Fruit fly (Drosophila melanogaster) whole organism, embryonic: ENCODE data around the gene tth.

Experiments used
- Asciz ChIP-seq: fragments of 200-800 bp; sonication (Bioruptor generic); optimal IDR thresholded peaks from 2 replicates; lab custom pipeline; 2017; ENCODE audit warnings: missing biosample characterization, mild to moderate bottlenecking, missing genetic modification characterization, missing genetic modification reagents
- Bteb2 ChIP-seq: fragments of 200-800 bp; sonication (Bioruptor generic); optimal IDR thresholded peaks from 2 replicates; lab custom pipeline; 2016; ENCODE audit warnings: missing biosample characterization, missing genetic modification characterization
- CG11093 ChIP-seq: fragments of 200-800 bp; sonication (Bioruptor generic); IDR thresholded peaks from 3 replicates; pipeline ENCODE4 v1.3.6; 2022; ENCODE audit warnings: missing biosample characterization, missing genetic modification characterization
- CG11247 ChIP-seq: fragments of 200-800 bp; sonication (Bioruptor generic); IDR thresholded peaks from 2 replicates; pipeline ENCODE4 v1.3.6; 2022; ENCODE audit warnings: missing biosample characterization, missing genetic modification characterization
- CG11398 ChIP-seq: fragments of 200-800 bp; sonication (Bioruptor generic); optimal IDR thresholded peaks from 2 replicates; lab custom pipeline; 2016; ENCODE audit warnings: missing biosample characterization, missing genetic modification characterization
- CG11560 ChIP-seq: fragments of 200-800 bp; sonication (Bioruptor generic); IDR thresholded peaks from 3 replicates; pipeline ENCODE4 v1.3.6; 2022; ENCODE audit warnings: missing biosample characterization, missing genetic modification characterization
- CG11723 ChIP-seq: fragments of 200-800 bp; sonication (Bioruptor generic); optimal IDR thresholded peaks from 2 replicates; lab custom pipeline; 2017; ENCODE audit warnings: missing biosample characterization, mild to moderate bottlenecking, missing genetic modification characterization
- CG12236 ChIP-seq: fragments of 200-800 bp; sonication (Bioruptor generic); optimal IDR thresholded peaks from 2 replicates; lab custom pipeline; 2016; ENCODE audit warnings: missing biosample characterization, missing genetic modification characterization
- CG12659 ChIP-seq: fragments of 200-800 bp; sonication (Bioruptor generic); optimal IDR thresholded peaks from 3 replicates; lab custom pipeline; 2017; ENCODE audit warnings: mild to moderate bottlenecking, missing biosample characterization, missing genetic modification reagents, missing genetic modification characterization
- CG13424 ChIP-seq: fragments of 200-800 bp; sonication (Bioruptor generic); optimal IDR thresholded peaks from 2 replicates; lab custom pipeline; 2019; ENCODE audit warnings: missing biosample characterization, mild to moderate bottlenecking, missing genetic modification characterization, moderate library complexity
- CG18599 ChIP-seq: fragments of 200-800 bp; sonication (Bioruptor generic); optimal IDR thresholded peaks from 3 replicates; lab custom pipeline; 2017; ENCODE audit warnings: missing biosample characterization, missing genetic modification characterization, mild to moderate bottlenecking, moderate library complexity, missing genetic modification reagents
- CG30403 ChIP-seq: fragments of 200-800 bp; sonication (Bioruptor generic); optimal IDR thresholded peaks from 3 replicates; lab custom pipeline; 2016; ENCODE audit warnings: missing biosample characterization, missing genetic modification characterization
- CG33213 ChIP-seq: fragments of 200-800 bp; sonication (Bioruptor generic); optimal IDR thresholded peaks from 3 replicates; lab custom pipeline; 2016; ENCODE audit warnings: missing biosample characterization, missing genetic modification characterization
- CG42726 ChIP-seq: fragments of 200-800 bp; sonication (Bioruptor generic); IDR thresholded peaks from 2 replicates; pipeline ENCODE4 v1.3.6; 2022; ENCODE audit warnings: missing biosample characterization, missing genetic modification characterization; ENCODE audit not compliant: partially characterized antibody
- CG4282 ChIP-seq: fragments of 200-800 bp; sonication (Bioruptor generic); optimal IDR thresholded peaks from 2 replicates; lab custom pipeline; 2016; ENCODE audit warnings: missing biosample characterization, missing genetic modification characterization
- CG7987 ChIP-seq: fragments of 200-800 bp; sonication (Bioruptor generic); optimal IDR thresholded peaks from 2 replicates; lab custom pipeline; 2018; ENCODE audit warnings: missing biosample characterization, mild to moderate bottlenecking, missing genetic modification characterization, moderate library complexity
- CG8089 ChIP-seq: fragments of 200-800 bp; sonication (Bioruptor generic); optimal IDR thresholded peaks from 3 replicates; lab custom pipeline; 2016; ENCODE audit warnings: missing biosample characterization, missing genetic modification characterization
- CG8478 ChIP-seq: fragments of >200 bp; optimal IDR thresholded peaks from 2 replicates; lab custom pipeline; 2018
- CG9437 ChIP-seq: fragments of 200-800 bp; sonication (Bioruptor generic); optimal IDR thresholded peaks from 2 replicates; lab custom pipeline; 2018; ENCODE audit warnings: missing biosample characterization, mild to moderate bottlenecking, missing genetic modification characterization
- Fer2 ChIP-seq: fragments of 200-800 bp; sonication (Bioruptor generic); optimal IDR thresholded peaks from 2 replicates; lab custom pipeline; 2018; ENCODE audit warnings: missing biosample characterization, mild to moderate bottlenecking, missing genetic modification characterization, moderate library complexity
- Jarid2 ChIP-seq: fragments of 200-800 bp; sonication (Bioruptor generic); optimal IDR thresholded peaks from 3 replicates; lab custom pipeline; 2017; ENCODE audit warnings: mild to moderate bottlenecking, missing biosample characterization, missing genetic modification reagents, missing genetic modification characterization
- Max ChIP-seq: fragments of 200-800 bp; sonication (Bioruptor generic); optimal IDR thresholded peaks from 2 replicates; lab custom pipeline; 2016; ENCODE audit warnings: missing biosample characterization, mild to moderate bottlenecking, missing genetic modification characterization
- Mes4 ChIP-seq: fragments of 200-800 bp; sonication (Bioruptor generic); optimal IDR thresholded peaks from 2 replicates; lab custom pipeline; 2016; ENCODE audit warnings: missing biosample characterization, missing genetic modification characterization
- NFAT ChIP-seq: fragments of 200-800 bp; sonication (Bioruptor generic); IDR thresholded peaks from 2 replicates; pipeline ENCODE4 v1.3.6; 2022; ENCODE audit warnings: missing biosample characterization, missing genetic modification characterization
- Nf-YC ChIP-seq: fragments of 200-800 bp; optimal IDR thresholded peaks from 3 replicates; lab custom pipeline; 2019; ENCODE audit warnings: missing biosample characterization, mild to moderate bottlenecking, missing genetic modification characterization, moderate library complexity
- Stat92E ChIP-seq, 3 experiments: fragments of >200 bp in 2 of 3; fragments of 200-800 bp in 1 of 3; sonication (Bioruptor generic) in 1 of 3; optimal IDR thresholded peaks; 2 replicates each; lab custom pipeline; 2017 to 2019; ENCODE audit warnings: missing biosample characterization in 3 of 3, missing genetic modification characterization in 3 of 3, mild to moderate bottlenecking in 1 of 3, moderate library complexity in 1 of 3
- ara ChIP-seq: fragments of 200-800 bp; sonication (Bioruptor generic); IDR thresholded peaks from 2 replicates; pipeline ENCODE4 v1.3.6; 2022; ENCODE audit warnings: missing biosample characterization, missing genetic modification characterization
- bab2 ChIP-seq: fragments of 200-800 bp; sonication (Bioruptor generic); optimal IDR thresholded peaks from 2 replicates; lab custom pipeline; 2016; ENCODE audit warnings: missing biosample characterization, missing genetic modification characterization
- br ChIP-seq: fragments of >200 bp; optimal IDR thresholded peaks from 2 replicates; lab custom pipeline; 2017
- bsh ChIP-seq, 2 experiments: fragments of 200-800 bp; sonication (Bioruptor generic); optimal IDR thresholded peaks; 2 replicates each; lab custom pipeline; 2017 to 2018; ENCODE audit warnings: mild to moderate bottlenecking in 2 of 2, missing biosample characterization in 2 of 2, missing genetic modification characterization in 2 of 2, moderate library complexity in 1 of 2
- cwo ChIP-seq: fragments of 200-800 bp; sonication (Bioruptor generic); optimal IDR thresholded peaks from 3 replicates; lab custom pipeline; 2017; ENCODE audit warnings: missing biosample characterization, missing genetic modification characterization, mild to moderate bottlenecking, moderate library complexity, missing genetic modification reagents
- danr ChIP-seq: fragments of 200-800 bp; sonication (Bioruptor generic); IDR thresholded peaks from 2 replicates; pipeline ENCODE4 v1.3.6; 2022; ENCODE audit warnings: missing biosample characterization, missing genetic modification characterization
- fd96Cb ChIP-seq: fragments of 200-800 bp; sonication (Bioruptor generic); optimal IDR thresholded peaks from 2 replicates; lab custom pipeline; 2018; ENCODE audit warnings: missing biosample characterization, mild to moderate bottlenecking, missing genetic modification characterization, moderate library complexity
- h ChIP-seq: fragments of >200 bp; optimal IDR thresholded peaks from 2 replicates; lab custom pipeline; 2017
- jumu ChIP-seq: fragments of 200-800 bp; sonication (Bioruptor generic); optimal IDR thresholded peaks from 3 replicates; lab custom pipeline; 2016; ENCODE audit warnings: missing biosample characterization, missing genetic modification characterization
- maf-S ChIP-seq: fragments of 200-800 bp; sonication (Bioruptor generic); optimal IDR thresholded peaks from 2 replicates; lab custom pipeline; 2016; ENCODE audit warnings: missing biosample characterization, missing genetic modification characterization
- pfk ChIP-seq: fragments of 200-800 bp; sonication (Bioruptor generic); optimal IDR thresholded peaks from 2 replicates; lab custom pipeline; 2018; ENCODE audit warnings: missing biosample characterization, mild to moderate bottlenecking, missing genetic modification characterization, moderate library complexity
- run ChIP-seq: fragments of 200-800 bp; sonication (Bioruptor generic); optimal IDR thresholded peaks from 3 replicates; lab custom pipeline; 2018; ENCODE audit warnings: missing biosample characterization, mild to moderate bottlenecking, missing genetic modification characterization
- sc ChIP-seq, 3 experiments: fragments of >200 bp in 2 of 3; fragments of 200-800 bp in 1 of 3; sonication (Bioruptor generic) in 1 of 3; optimal IDR thresholded peaks; 2 replicates in 2 of 3; 3 replicates in 1 of 3; lab custom pipeline; 2017; ENCODE audit warnings: mild to moderate bottlenecking in 1 of 3, missing biosample characterization in 1 of 3, missing genetic modification characterization in 1 of 3, missing genetic modification reagents in 1 of 3
- sima ChIP-seq: fragments of 200-800 bp; sonication (Bioruptor generic); optimal IDR thresholded peaks from 2 replicates; lab custom pipeline; 2016; ENCODE audit warnings: missing biosample characterization, missing genetic modification characterization
- slp2 ChIP-seq: fragments of 200-800 bp; sonication (Bioruptor generic); optimal IDR thresholded peaks from 2 replicates; lab custom pipeline; 2016; ENCODE audit warnings: missing biosample characterization, missing genetic modification characterization
- ssp ChIP-seq: fragments of 200-800 bp; sonication (Bioruptor generic); IDR thresholded peaks from 2 replicates; pipeline ENCODE4 v1.3.6; 2022; ENCODE audit warnings: missing biosample characterization, missing genetic modification characterization
- stc ChIP-seq: fragments of 200-800 bp; sonication (Bioruptor generic); IDR thresholded peaks from 2 replicates; pipeline ENCODE4 v1.3.6; 2022; ENCODE audit warnings: missing biosample characterization, missing genetic modification characterization
- stwl ChIP-seq: fragments of 200-800 bp; sonication (Bioruptor generic); optimal IDR thresholded peaks from 3 replicates; lab custom pipeline; 2018; ENCODE audit warnings: missing biosample characterization, mild to moderate bottlenecking, missing genetic modification characterization, moderate library complexity
- tgo ChIP-seq: fragments of 200-800 bp; sonication (Bioruptor generic); IDR thresholded peaks from 3 replicates; pipeline ENCODE4 v1.3.6; 2022; ENCODE audit warnings: missing biosample characterization, missing genetic modification characterization
- tll ChIP-seq, 2 experiments: fragments of 200-800 bp in 1 of 2; fragments of >200 bp in 1 of 2; sonication (Bioruptor generic) in 1 of 2; optimal IDR thresholded peaks; 2 replicates each; lab custom pipeline; 2017 to 2019; ENCODE audit warnings: missing biosample characterization in 2 of 2, missing genetic modification characterization in 2 of 2, mild to moderate bottlenecking in 1 of 2, moderate library complexity in 1 of 2
- tup ChIP-seq: fragments of 200-800 bp; sonication (Bioruptor generic); optimal IDR thresholded peaks from 2 replicates; lab custom pipeline; 2016; ENCODE audit warnings: missing biosample characterization, mild to moderate bottlenecking, missing genetic modification characterization, moderate library complexity
- zen ChIP-seq: fragments of 200-800 bp; sonication (Bioruptor generic); optimal IDR thresholded peaks from 3 replicates; lab custom pipeline; 2018; ENCODE audit warnings: missing biosample characterization, mild to moderate bottlenecking, missing genetic modification characterization, moderate library complexity
- zfh1 ChIP-seq: fragments of 200-800 bp; sonication (Bioruptor generic); IDR thresholded peaks from 3 replicates; pipeline ENCODE4 v1.3.6; 2022; ENCODE audit warnings: missing biosample characterization, missing genetic modification characterization

tth gene

DNA sequence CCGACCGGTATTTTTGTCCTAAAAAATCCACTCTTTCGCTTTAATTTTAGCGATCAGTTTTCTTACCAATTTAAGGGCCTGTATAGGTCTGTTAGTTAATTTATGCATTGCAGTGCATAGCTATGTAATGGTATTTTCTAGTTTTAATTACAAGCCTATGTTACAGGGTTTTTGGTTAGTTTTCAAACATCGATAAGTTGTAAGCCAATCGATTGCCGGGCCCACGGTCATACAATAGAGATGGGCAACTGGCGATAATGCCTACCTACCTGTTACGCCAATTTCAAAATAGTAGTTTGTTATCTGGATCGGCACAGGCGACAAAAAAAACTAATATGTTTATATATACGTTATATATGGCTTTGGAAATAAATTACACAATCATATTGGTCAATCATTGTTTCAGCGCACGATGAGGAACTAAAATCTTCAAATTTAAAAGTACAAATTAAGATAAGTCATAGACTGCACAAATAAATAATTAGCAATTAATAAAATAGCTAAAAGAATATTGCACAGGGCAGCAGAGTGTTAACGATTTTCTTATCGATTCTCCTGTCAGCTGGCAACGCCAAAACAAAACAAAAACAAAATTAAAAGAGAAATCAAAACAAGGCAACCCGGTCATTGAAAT lies at the start of gene tth, which contains the start of gene Tango2 (continued):
- TF ChIP-seq tll (GFP tag; optimal IDR thresholded peaks at IDR 0.05; lab: Kevin White, UChicago) = peak in 1 of 2 experiments; percentile 16
- TF ChIP-seq CG30403 (GFP tag; lab: Kevin White, UChicago) = peak; percentile 84
- TF ChIP-seq CG42726 (GFP tag; lab: Robert Waterston, UW) = no peak
- peak; percentile 60 for TF ChIP-seq CG12659 (GFP tag; lab: Kevin White, UChicago)
- TF ChIP-seq CG7987 (GFP tag; lab: Kevin White, UChicago) = peak; percentile 37
- TF ChIP-seq CG33213 (GFP tag; lab: Kevin White, UChicago) = no peak
- TF ChIP-seq Fer2 = peak; percentile 46
- TF ChIP-seq bsh (GFP tag; optimal IDR thresholded peaks at IDR 0.05; lab: Kevin White, UChicago) = peak; percentile 43 to 69
- TF ChIP-seq maf-S (GFP tag; lab: Kevin White, UChicago) = peak; percentile 44
- peak; percentile 19 for TF ChIP-seq stwl (tag; lab: Kevin White, UChicago)
- TF ChIP-seq jumu = peak; percentile 43
- peak; percentile 90 for TF ChIP-seq NFAT (GFP tag; lab: Robert Waterston, UW)
- TF ChIP-seq br (lab: Kevin White, UChicago) = no peak
- no peak for TF ChIP-seq run (tag; lab: Kevin White, UChicago)
- TF ChIP-seq CG4282 (GFP tag; lab: Kevin White, UChicago) = no peak
- no peak for TF ChIP-seq CG11723 (GFP tag; lab: Kevin White, UChicago)
- TF ChIP-seq Asciz (GFP tag; lab: Kevin White, UChicago) = no peak
- peak; percentile 43 for TF ChIP-seq fd96Cb (tag; lab: Kevin White, UChicago)
- TF ChIP-seq CG11093 (GFP tag; lab: Robert Waterston, UW) = no peak
- TF ChIP-seq Max (GFP tag; lab: Kevin White, UChicago) = peak; percentile 70
- TF ChIP-seq danr = peak; percentile 42; the same call in 1 of the 2 replicates
- TF ChIP-seq CG8478 (lab: Kevin White, UChicago) = no peak
- no peak for TF ChIP-seq ssp
- no peak for TF ChIP-seq tup (GFP tag; lab: Kevin White, UChicago)
- TF ChIP-seq CG11247 (GFP tag; lab: Robert Waterston, UW) = peak; percentile 67
- peak; percentile 55 for TF ChIP-seq ara (GFP tag; lab: Robert Waterston, UW)
- no peak for TF ChIP-seq Mes4 (GFP tag; lab: Kevin White, UChicago)
- TF ChIP-seq stc (GFP tag; lab: Robert Waterston, UW) = peak; percentile 72
- no peak for TF ChIP-seq sc (optimal IDR thresholded peaks at IDR 0.05; lab: Kevin White, UChicago)
- no peak for TF ChIP-seq sc (GFP tag; optimal IDR thresholded peaks at IDR 0.05; lab: Kevin White, UChicago)
- TF ChIP-seq h = no peak
- TF ChIP-seq CG9437 = peak; percentile 56
- TF ChIP-seq CG13424 (tag; lab: Kevin White, UChicago) = peak; percentile 80
- no peak for TF ChIP-seq Stat92E (GFP tag; optimal IDR thresholded peaks at IDR 0.05; lab: Kevin White, UChicago)
- TF ChIP-seq zfh1 (GFP tag; lab: Robert Waterston, UW) = peak; percentile 74; the same call in 2 of the 3 replicates
- TF ChIP-seq CG11560 (tag; lab: Robert Waterston, UW) = 0 out of 3 replicates have a peak, but pooled peaks have one; percentile 41
- TF ChIP-seq CG11398 (GFP tag; lab: Kevin White, UChicago) = peak; percentile 40
- peak; percentile 23 for TF ChIP-seq CG12236 (GFP tag; lab: Kevin White, UChicago)
- peak; percentile 27 for TF ChIP-seq slp2 (GFP tag; lab: Kevin White, UChicago)
- TF ChIP-seq Bteb2 (GFP tag; lab: Kevin White, UChicago) = peak; percentile 78
- peak; percentile 83 for TF ChIP-seq CG18599 (GFP tag; lab: Kevin White, UChicago)
- peak; percentile 65; the same call in 2 of the 3 replicates for TF ChIP-seq tgo
- TF ChIP-seq sima (GFP tag; lab: Kevin White, UChicago) = no peak
- peak; percentile 20 for TF ChIP-seq CG8089 (GFP tag; lab: Kevin White, UChicago)
- TF ChIP-seq Nf-YC (tag; lab: Kevin White, UChicago) = peak; percentile 79
- no peak for TF ChIP-seq Jarid2 (GFP tag; lab: Kevin White, UChicago)
- TF ChIP-seq cwo (GFP tag; lab: Kevin White, UChicago) = peak; percentile 67
- peak; percentile 63 for TF ChIP-seq zen (tag; lab: Kevin White, UChicago)
- TF ChIP-seq bab2 (GFP tag; lab: Kevin White, UChicago) = peak; percentile 69
- no peak for TF ChIP-seq pfk (GFP tag; lab: Kevin White, UChicago)
